Worm (Caenorhabditis elegans) whole organism, late embryonic: ENCODE data around the gene str-190.

ENCODE experiments used
- F13H6.1 ChIP-seq: sonication (generic microtip); optimal IDR thresholded peaks from 2 replicates; lab custom pipeline; 2016; ENCODE audit warnings: missing genetic modification characterization, missing compliant biosample characterization
- K02D7.2 ChIP-seq: sonication (generic microtip); optimal IDR thresholded peaks from 2 replicates; lab custom pipeline; 2017; ENCODE audit warnings: mild to moderate bottlenecking, missing genetic modification characterization, missing compliant biosample characterization
- ceh-2 ChIP-seq: sonication (generic microtip); optimal IDR thresholded peaks from 2 replicates; lab custom pipeline; 2016; ENCODE audit warnings: missing genotype, missing genetic modification characterization, missing compliant biosample characterization
- ceh-34 ChIP-seq: sonication (generic microtip); optimal IDR thresholded peaks from 2 replicates; lab custom pipeline; 2016; ENCODE audit warnings: mild to moderate bottlenecking, missing genetic modification characterization, missing compliant biosample characterization
- gmeb-2 ChIP-seq: sonication (generic microtip); optimal IDR thresholded peaks from 2 replicates; lab custom pipeline; 2016; ENCODE audit warnings: missing genetic modification characterization, inconsistent platforms, missing compliant biosample characterization
- hlh-15 ChIP-seq: sonication (generic microtip); optimal IDR thresholded peaks from 2 replicates; lab custom pipeline; 2016; ENCODE audit warnings: missing genetic modification characterization, missing compliant biosample characterization
- mec-3 ChIP-seq: sonication (generic microtip); optimal IDR thresholded peaks from 2 replicates; lab custom pipeline; 2016; ENCODE audit warnings: borderline replicate concordance, missing genetic modification characterization, missing compliant biosample characterization
- pat-9 ChIP-seq: fragments of 200-800 bp; sonication (Bioruptor generic); optimal IDR thresholded peaks from 2 replicates; lab custom pipeline; 2018; ENCODE audit warnings: mild to moderate bottlenecking, missing genetic modification characterization, moderate library complexity, missing compliant biosample characterization
- pqm-1 ChIP-seq: sonication (generic microtip); optimal IDR thresholded peaks from 2 replicates; lab custom pipeline; 2016; ENCODE audit warnings: missing genetic modification characterization, missing compliant biosample characterization
- ztf-16 ChIP-seq: sonication (generic microtip); optimal IDR thresholded peaks from 2 replicates; lab custom pipeline; 2017; ENCODE audit warnings: missing genetic modification characterization, missing compliant biosample characterization

The str-190 gene

DNA sequence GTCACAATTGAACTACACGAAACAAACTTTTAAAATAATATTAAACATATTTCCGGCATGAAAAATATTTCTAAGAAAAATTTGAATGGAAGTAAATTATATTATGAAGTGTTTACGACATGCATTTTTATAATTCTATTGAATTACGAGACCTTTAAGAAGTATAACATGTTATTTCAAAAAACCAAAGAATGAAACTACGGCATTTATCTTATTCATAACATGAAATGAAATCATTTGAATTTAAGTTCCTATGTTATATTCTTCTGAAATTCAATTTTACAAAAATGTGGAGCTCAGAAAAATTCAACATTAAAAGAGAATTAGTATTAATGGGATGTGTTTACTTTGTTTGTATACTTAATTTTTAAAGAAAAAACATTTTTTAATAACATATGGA lies 47.3 kb downstream of the str-190 start, which contains the start of gene srw-71:
srw-71 (minus strand) TSS at position 101 of the 400 bp plus-strand sequence.
- TF ChIP-seq gmeb-2 (tag; lab: Kevin White, UChicago) = no peak
- TF ChIP-seq ceh-2 (tag; lab: Kevin White, UChicago) = no peak
- TF ChIP-seq mec-3 (tag; lab: Kevin White, UChicago) = no peak
- TF ChIP-seq, all 69 proteins: peak for 0

- TF ChIP-seq hlh-15 = no peak
- no peak for TF ChIP-seq pat-9 (tag; lab: Kevin White, UChicago)
- TF ChIP-seq pqm-1 (tag; lab: Kevin White, UChicago) = no peak
- TF ChIP-seq ztf-16 (tag; lab: Kevin White, UChicago) = no peak
- TF ChIP-seq K02D7.2 (tag; lab: Kevin White, UChicago) = no peak
- no peak for TF ChIP-seq F13H6.1 (tag; lab: Kevin White, UChicago)
- no peak for TF ChIP-seq ceh-34 (tag; lab: Kevin White, UChicago)
These were observed 49.4 kb downstream of the str-190 start, which contains the start of gene srw-69 for ce11 chrV:7428880-7429279. srw-69 (minus strand) TSS chrV:7428980.
